Worm (Caenorhabditis elegans): Measurements from ENCODE around the gene sri-67.

DNA sequence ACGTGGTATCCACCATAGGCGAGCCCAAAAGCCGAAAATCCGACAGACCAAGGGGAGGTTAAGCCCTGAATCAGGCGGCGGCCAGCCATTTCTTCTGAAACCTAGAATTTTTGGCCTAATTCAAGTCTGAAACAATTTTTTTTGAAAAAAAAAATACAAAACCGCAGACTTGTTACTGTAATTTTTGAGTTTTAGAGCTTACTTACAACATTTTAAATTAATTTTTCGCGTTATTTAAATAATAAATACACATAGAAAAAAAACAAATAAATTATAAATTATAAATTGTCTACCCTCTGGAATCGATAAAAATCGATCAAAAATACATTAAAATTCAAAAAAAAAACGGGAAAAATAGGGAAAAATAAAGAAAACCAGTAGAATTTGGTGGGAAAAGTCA lies 41.3 kb upstream of the sri-67 start, which contains the start of gene dhs-24:
- no peak for TF ChIP-seq unc-62 (GFP tag; optimal IDR thresholded peaks at IDR 0.05)
- TF ChIP-seq unc-39 (tag; optimal IDR thresholded peaks at IDR 0.05) = no peak
- TF ChIP-seq nhr-12 (tag; optimal IDR thresholded peaks at IDR 0.05) = no peak
- TF ChIP-seq ces-1 (GFP tag; optimal IDR thresholded peaks at IDR 0.05) = no peak
- TF ChIP-seq snpc-4 (tag; optimal IDR thresholded peaks at IDR 0.05) = no peak
- no peak for TF ChIP-seq mab-5 (tag; optimal IDR thresholded peaks at IDR 0.05)
- no peak for TF ChIP-seq ceh-43 (GFP tag; optimal IDR thresholded peaks at IDR 0.05)
- TF ChIP-seq drap-1 (GFP tag; optimal IDR thresholded peaks at IDR 0.05) = no peak
- no peak for TF ChIP-seq pha-4 (tag; optimal IDR thresholded peaks at IDR 0.05)
- no peak for TF ChIP-seq ham-2 (GFP tag; optimal IDR thresholded peaks at IDR 0.05)
